Worm (Caenorhabditis elegans) whole organism, mixed stage, embryonic: ENCODE results near the gene F46B3.9.

Experiments used
- ces-1 ChIP-seq: fragments of 150-350 bp; optimal IDR thresholded peaks from 2 replicates; lab custom pipeline; 2014; ENCODE audit warnings: missing biosample characterization, missing genetic modification reagents, missing genetic modification characterization
- hlh-1 ChIP-seq: fragments of 150-350 bp; optimal IDR thresholded peaks from 2 replicates; lab custom pipeline; 2014; ENCODE audit warnings: missing biosample characterization, missing genetic modification reagents, missing genetic modification characterization
- lsy-2 ChIP-seq: fragments of 150-350 bp; optimal IDR thresholded peaks from 2 replicates; lab custom pipeline; 2014; ENCODE audit warnings: missing biosample characterization, missing genetic modification characterization
- mab-5 ChIP-seq: fragments of 150-350 bp; optimal IDR thresholded peaks from 2 replicates; lab custom pipeline; 2014; ENCODE audit warnings: missing biosample characterization, missing genetic modification characterization
- nhr-12 ChIP-seq: fragments of 150-350 bp; optimal IDR thresholded peaks from 2 replicates; lab custom pipeline; 2014; ENCODE audit warnings: missing biosample characterization, missing genetic modification characterization
- nhr-237 ChIP-seq: fragments of 150-350 bp; optimal IDR thresholded peaks from 2 replicates; lab custom pipeline; 2014; ENCODE audit warnings: missing biosample characterization, missing genetic modification characterization
- nhr-28 ChIP-seq: fragments of 150-350 bp; optimal IDR thresholded peaks from 2 replicates; lab custom pipeline; 2014; ENCODE audit warnings: missing biosample characterization, missing genetic modification characterization
- nhr-76 ChIP-seq: sonication (generic microtip); optimal IDR thresholded peaks from 2 replicates; lab custom pipeline; 2017; ENCODE audit warnings: missing biosample characterization, missing genetic modification characterization
- pha-4 ChIP-seq: fragments of 150-350 bp; optimal IDR thresholded peaks from 2 replicates; lab custom pipeline; 2018; ENCODE audit warnings: missing biosample characterization, missing genetic modification reagents, missing genetic modification characterization
- ztf-11 ChIP-seq: fragments of 150-350 bp; optimal IDR thresholded peaks from 2 replicates; lab custom pipeline; 2014; ENCODE audit warnings: missing biosample characterization, missing genetic modification characterization

ce11 chrV:20660025-20660424 lies 34.1 kb upstream of the F46B3.9 start, which contains the start of gene W01F3.2:
- TF ChIP-seq nhr-12 (tag; lab: Kevin White, UChicago), result no peak
- TF ChIP-seq ces-1 (GFP tag; lab: Kevin White, UChicago), result no peak
- TF ChIP-seq nhr-237, result no peak
- TF ChIP-seq mab-5 (tag; lab: Kevin White, UChicago), result no peak
- TF ChIP-seq lsy-2 (tag; lab: Kevin White, UChicago), result no peak
- no peak for TF ChIP-seq ztf-11 (tag; lab: Kevin White, UChicago)
- no peak for TF ChIP-seq pha-4 (tag; lab: Kevin White, UChicago)
- TF ChIP-seq nhr-28 (tag; lab: Kevin White, UChicago), result no peak
- TF ChIP-seq nhr-76 (tag; lab: Kevin White, UChicago), result no peak
- TF ChIP-seq hlh-1 (tag; lab: Kevin White, UChicago), result no peak
